Worm (Caenorhabditis elegans) whole organism, late embryonic: Measurements from ENCODE around the gene dpy-17.

ENCODE experiments used
- C08G9.2 ChIP-seq: sonication (generic microtip); optimal IDR thresholded peaks from 2 replicates; lab custom pipeline; 2016; ENCODE audit warnings: mild to moderate bottlenecking, missing genetic modification characterization, moderate library complexity, missing compliant biosample characterization
- F13H6.1 ChIP-seq: sonication (generic microtip); optimal IDR thresholded peaks from 2 replicates; lab custom pipeline; 2016; ENCODE audit warnings: missing genetic modification characterization, missing compliant biosample characterization
- K02D7.2 ChIP-seq: sonication (generic microtip); optimal IDR thresholded peaks from 2 replicates; lab custom pipeline; 2017; ENCODE audit warnings: mild to moderate bottlenecking, missing genetic modification characterization, missing compliant biosample characterization
- ama-1 ChIP-seq: fragments of 150-350 bp; optimal IDR thresholded peaks from 2 replicates; lab custom pipeline; 2014
- ceh-19 ChIP-seq: fragments of 200-800 bp; sonication (Bioruptor generic); optimal IDR thresholded peaks from 2 replicates; lab custom pipeline; 2018; ENCODE audit warnings: mild to moderate bottlenecking, missing genetic modification characterization, missing compliant biosample characterization
- ceh-2 ChIP-seq: sonication (generic microtip); optimal IDR thresholded peaks from 2 replicates; lab custom pipeline; 2016; ENCODE audit warnings: missing genotype, missing genetic modification characterization, missing compliant biosample characterization
- ceh-31 ChIP-seq: sonication (generic microtip); optimal IDR thresholded peaks from 2 replicates; lab custom pipeline; 2016; ENCODE audit warnings: missing genetic modification characterization, missing compliant biosample characterization
- ceh-34 ChIP-seq: sonication (generic microtip); optimal IDR thresholded peaks from 2 replicates; lab custom pipeline; 2016; ENCODE audit warnings: mild to moderate bottlenecking, missing genetic modification characterization, missing compliant biosample characterization
- ceh-45 ChIP-seq: fragments of 200-800 bp; sonication (Bioruptor generic); IDR thresholded peaks from 2 replicates; pipeline ENCODE4 v1.3.6; 2022; ENCODE audit warnings: missing genetic modification reagents, missing genetic modification characterization, missing compliant biosample characterization
- ceh-48 ChIP-seq: sonication (generic microtip); optimal IDR thresholded peaks from 2 replicates; lab custom pipeline; 2016; ENCODE audit warnings: missing genetic modification characterization, inconsistent platforms, missing compliant biosample characterization
- ceh-6 ChIP-seq: fragments of 200-800 bp; sonication (Bioruptor generic); optimal IDR thresholded peaks from 2 replicates; lab custom pipeline; 2018; ENCODE audit warnings: mild to moderate bottlenecking, missing genetic modification characterization, missing compliant biosample characterization
- ceh-9 ChIP-seq: sonication (generic microtip); optimal IDR thresholded peaks from 2 replicates; lab custom pipeline; 2016; ENCODE audit warnings: mild to moderate bottlenecking, missing genetic modification characterization, inconsistent platforms, missing compliant biosample characterization
- che-1 ChIP-seq: sonication (generic microtip); optimal IDR thresholded peaks from 2 replicates; lab custom pipeline; 2016; ENCODE audit warnings: mild to moderate bottlenecking, missing genetic modification characterization, missing compliant biosample characterization
- elt-2 ChIP-seq: sonication (generic microtip); optimal IDR thresholded peaks from 2 replicates; lab custom pipeline; 2016; ENCODE audit warnings: missing genetic modification reagents, missing genetic modification characterization, missing compliant biosample characterization
- ets-4 ChIP-seq: sonication (generic microtip); optimal IDR thresholded peaks from 2 replicates; lab custom pipeline; 2016; ENCODE audit warnings: missing genetic modification characterization, missing compliant biosample characterization
- fax-1 ChIP-seq: sonication (generic microtip); optimal IDR thresholded peaks from 2 replicates; lab custom pipeline; 2016; ENCODE audit warnings: missing genotype, missing genetic modification characterization, missing compliant biosample characterization
- gmeb-2 ChIP-seq: sonication (generic microtip); optimal IDR thresholded peaks from 2 replicates; lab custom pipeline; 2016; ENCODE audit warnings: missing genetic modification characterization, inconsistent platforms, missing compliant biosample characterization
- hlh-13 ChIP-seq: fragments of 200-800 bp; sonication (Bioruptor generic); optimal IDR thresholded peaks from 2 replicates; lab custom pipeline; 2018; ENCODE audit warnings: mild to moderate bottlenecking, missing genetic modification characterization, missing compliant biosample characterization
- hlh-30 ChIP-seq: sonication (generic microtip); optimal IDR thresholded peaks from 2 replicates; lab custom pipeline; 2017; ENCODE audit warnings: antibody characterized with exemption, missing genetic modification characterization, missing compliant biosample characterization; ENCODE audit not compliant: insufficient read depth
- lin-11 ChIP-seq: fragments of 200-800 bp; sonication (Bioruptor generic); optimal IDR thresholded peaks from 2 replicates; lab custom pipeline; 2018; ENCODE audit warnings: mild to moderate bottlenecking, missing genetic modification characterization, missing compliant biosample characterization
- madf-2 ChIP-seq: sonication (generic microtip); optimal IDR thresholded peaks from 2 replicates; lab custom pipeline; 2017; ENCODE audit warnings: missing genetic modification characterization, missing compliant biosample characterization
- mec-3 ChIP-seq: sonication (generic microtip); optimal IDR thresholded peaks from 2 replicates; lab custom pipeline; 2016; ENCODE audit warnings: borderline replicate concordance, missing genetic modification characterization, missing compliant biosample characterization
- nhr-11 ChIP-seq: fragments of 150-350 bp; optimal IDR thresholded peaks from 2 replicates; lab custom pipeline; 2014; ENCODE audit warnings: missing biosample characterization, missing genetic modification characterization
- odd-2 ChIP-seq: sonication (generic microtip); optimal IDR thresholded peaks from 2 replicates; lab custom pipeline; 2017; ENCODE audit warnings: antibody characterized with exemption, mild to moderate bottlenecking, missing genetic modification characterization, missing compliant biosample characterization
- pax-1 ChIP-seq: fragments of 150-350 bp; optimal IDR thresholded peaks from 2 replicates; lab custom pipeline; 2014; ENCODE audit warnings: missing biosample characterization, missing genetic modification characterization
- pha-2 ChIP-seq: sonication (generic microtip); optimal IDR thresholded peaks from 2 replicates; lab custom pipeline; 2017; ENCODE audit warnings: mild to moderate bottlenecking, missing genetic modification characterization, missing compliant biosample characterization
- pqm-1 ChIP-seq: sonication (generic microtip); optimal IDR thresholded peaks from 2 replicates; lab custom pipeline; 2016; ENCODE audit warnings: missing genetic modification characterization, missing compliant biosample characterization
- pros-1 ChIP-seq: fragments of 150-350 bp; optimal IDR thresholded peaks from 2 replicates; lab custom pipeline; 2014; ENCODE audit warnings: missing biosample characterization, missing genetic modification reagents, missing genetic modification characterization
- ref-2 ChIP-seq: sonication (generic microtip); optimal IDR thresholded peaks from 2 replicates; lab custom pipeline; 2016; ENCODE audit warnings: missing genetic modification characterization, missing compliant biosample characterization
- syd-9 ChIP-seq: sonication (generic microtip); optimal IDR thresholded peaks from 2 replicates; lab custom pipeline; 2016; ENCODE audit warnings: mild to moderate bottlenecking, missing genetic modification characterization, moderate library complexity, missing compliant biosample characterization
- tbx-2 ChIP-seq: sonication (generic microtip); optimal IDR thresholded peaks from 2 replicates; lab custom pipeline; 2016; ENCODE audit warnings: missing genetic modification characterization, missing compliant biosample characterization
- tbx-7 ChIP-seq: sonication (generic microtip); optimal IDR thresholded peaks from 2 replicates; lab custom pipeline; 2016; ENCODE audit warnings: missing genotype, missing genetic modification characterization, missing compliant biosample characterization
- ttx-3 ChIP-seq: sonication (generic microtip); optimal IDR thresholded peaks from 2 replicates; lab custom pipeline; 2016; ENCODE audit warnings: missing genetic modification reagents, missing genetic modification characterization, missing compliant biosample characterization
- unc-42 ChIP-seq: sonication (generic microtip); optimal IDR thresholded peaks from 2 replicates; lab custom pipeline; 2016; ENCODE audit warnings: missing genotype, missing genetic modification characterization, missing compliant biosample characterization
- unc-55 ChIP-seq: sonication (generic microtip); optimal IDR thresholded peaks from 2 replicates; lab custom pipeline; 2017; ENCODE audit warnings: missing biosample characterization, missing genetic modification reagents, missing genetic modification characterization
- unc-86 ChIP-seq: sonication (generic microtip); optimal IDR thresholded peaks from 2 replicates; lab custom pipeline; 2016; ENCODE audit warnings: missing genetic modification characterization, missing compliant biosample characterization
- zip-5 ChIP-seq: sonication (generic microtip); optimal IDR thresholded peaks from 2 replicates; lab custom pipeline; 2016; ENCODE audit warnings: missing genetic modification characterization, missing compliant biosample characterization

Gene dpy-17

DNA sequence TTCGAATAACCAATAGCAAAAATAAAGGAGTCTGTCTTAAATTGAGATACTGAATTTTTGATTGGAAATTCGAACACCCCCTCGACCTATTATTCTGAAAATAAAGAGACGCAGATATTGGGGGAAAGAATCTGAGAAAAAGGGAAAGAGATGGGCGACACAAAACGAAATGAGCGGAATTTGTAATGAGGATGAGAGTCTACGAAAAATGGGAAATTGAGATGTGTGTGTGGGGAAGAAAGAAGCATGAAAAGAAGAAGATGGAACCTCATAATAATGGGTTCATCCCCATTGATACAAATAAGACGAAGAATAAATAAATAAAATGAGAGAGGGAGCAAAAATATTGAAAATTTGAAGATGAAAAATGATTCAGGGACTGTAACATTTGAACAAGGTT, 21.6 kb upstream of the dpy-17 start, which contains the start of gene cah-1:
TSS of gene cah-1 (minus strand) at position 101 of the 400 bp plus-strand sequence.
- TF ChIP-seq ceh-19 (GFP tag; lab: Kevin White, UChicago) (no peak), K02D7.2 (no peak), pha-2 (no peak), ceh-31 (tag; lab: Kevin White, UChicago) (no peak), hlh-30 (tag; lab: Kevin White, UChicago) (no peak)
- TF ChIP-seq, all 69 proteins: peak for 0

DNA sequence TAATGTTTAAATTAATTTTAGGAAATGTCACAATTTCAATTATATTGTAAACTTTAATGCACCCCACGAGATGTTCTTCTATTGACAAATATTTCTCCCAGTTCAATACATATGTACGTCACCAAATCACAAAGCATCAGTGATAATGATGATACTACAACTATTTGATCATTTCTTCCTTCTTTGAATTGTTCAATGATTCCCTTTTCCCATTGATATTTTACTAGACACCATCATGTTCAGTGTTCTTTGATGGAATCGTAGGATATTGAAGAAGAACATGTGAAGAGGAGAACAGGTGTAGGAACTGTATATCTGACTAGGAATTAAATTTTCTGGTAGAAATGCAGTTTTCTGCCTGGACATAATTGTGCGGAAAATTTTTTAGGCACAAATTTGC, 17.6 kb upstream of the dpy-17 start:
- TF ChIP-seq lin-11 (tag; lab: Kevin White, UChicago) (no peak), zip-5 (tag; lab: Kevin White, UChicago) (no peak), pqm-1 (tag; lab: Kevin White, UChicago) (no peak), unc-86 (tag; lab: Kevin White, UChicago) (no peak), ref-2 (tag; lab: Kevin White, UChicago) (no peak), madf-2 (tag; lab: Kevin White, UChicago) (no peak), che-1 (no peak), hlh-30 (tag; lab: Kevin White, UChicago) (no peak), F13H6.1 (tag; lab: Kevin White, UChicago) (no peak), ceh-2 (no peak), nhr-11 (no peak), hlh-13 (GFP tag; lab: Kevin White, UChicago) (no peak), tbx-7 (tag; lab: Kevin White, UChicago) (no peak), syd-9 (tag; lab: Kevin White, UChicago) (no peak), ceh-6 (GFP tag; lab: Kevin White, UChicago) (no peak), odd-2 (no peak), ceh-45 (GFP tag; lab: Robert Waterston, UW) (no peak), ttx-3 (no peak), fax-1 (tag; lab: Kevin White, UChicago) (no peak)

DNA sequence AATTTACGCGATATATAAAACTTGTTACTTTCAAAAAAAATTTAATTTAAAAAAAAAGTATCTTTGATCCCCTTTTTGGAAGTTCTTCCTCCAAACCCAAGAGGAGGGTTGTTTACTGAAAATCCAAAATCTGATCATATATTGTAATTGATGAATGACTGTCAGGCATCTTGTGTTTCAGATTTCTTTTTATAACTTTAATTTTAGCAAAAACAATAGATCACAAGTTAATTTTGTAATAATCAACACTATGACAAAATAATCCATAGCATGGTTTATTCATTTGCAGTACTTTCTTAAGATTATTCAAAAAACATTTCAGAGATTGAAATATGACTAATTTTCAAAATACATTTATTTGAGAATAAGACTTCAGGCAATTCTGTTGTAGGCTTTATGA, 14.8 kb upstream of the dpy-17 start:
- no peak for TF ChIP-seq ama-1
- TF ChIP-seq pax-1 = no peak
- TF ChIP-seq odd-2 = no peak
- TF ChIP-seq elt-2 (tag; lab: Kevin White, UChicago) = no peak
- TF ChIP-seq mec-3 (tag; lab: Kevin White, UChicago) = no peak
- no peak for TF ChIP-seq ets-4 (tag; lab: Kevin White, UChicago)
- no peak for TF ChIP-seq C08G9.2
- TF ChIP-seq ceh-34 (tag; lab: Kevin White, UChicago) = no peak
- no peak for TF ChIP-seq hlh-13 (GFP tag; lab: Kevin White, UChicago)
- TF ChIP-seq ceh-45 (GFP tag; lab: Robert Waterston, UW) = no peak
- TF ChIP-seq tbx-2 (tag; lab: Kevin White, UChicago) = no peak
- no peak for TF ChIP-seq unc-55 (GFP tag; lab: Kevin White, UChicago)
- TF ChIP-seq tbx-7 (tag; lab: Kevin White, UChicago) = no peak
- TF ChIP-seq gmeb-2 (tag; lab: Kevin White, UChicago) = no peak
- no peak for TF ChIP-seq che-1
- no peak for TF ChIP-seq lin-11 (tag; lab: Kevin White, UChicago)
- TF ChIP-seq ceh-19 (GFP tag; lab: Kevin White, UChicago) = no peak
- no peak for TF ChIP-seq unc-42 (tag; lab: Kevin White, UChicago)
- no peak for TF ChIP-seq ceh-48 (tag; lab: Kevin White, UChicago)
- TF ChIP-seq pros-1 (tag; lab: Kevin White, UChicago) = no peak
- TF ChIP-seq, all 69 proteins: peak for 0

DNA sequence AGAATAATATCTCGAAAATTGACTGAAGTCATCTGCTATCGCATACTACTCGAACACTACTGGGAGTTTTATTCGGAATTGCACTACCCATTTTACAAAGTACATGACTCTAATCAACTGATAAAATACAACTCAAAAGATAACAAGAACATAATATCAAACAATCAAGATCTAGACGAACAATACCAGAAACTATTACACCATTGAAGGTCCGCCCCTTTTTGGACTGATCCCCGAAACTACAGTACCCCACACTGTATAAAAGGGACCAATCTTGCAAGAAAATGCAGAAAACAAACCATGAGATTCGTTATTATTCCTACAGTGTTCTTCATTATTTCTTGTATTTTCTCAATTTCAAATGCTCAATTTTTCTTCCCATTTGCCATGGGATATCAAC, 12.6 kb upstream of the dpy-17 start, which contains the start of gene F54D8.10:
TSS of gene F54D8.10 (plus strand) at position 301 of the 400 bp plus-strand sequence.
- no peak for TF ChIP-seq ceh-9 (tag; lab: Kevin White, UChicago)
- no peak for TF ChIP-seq zip-5 (tag; lab: Kevin White, UChicago)
- TF ChIP-seq tbx-2 (tag; lab: Kevin White, UChicago) = no peak
- TF ChIP-seq ceh-19 (GFP tag; lab: Kevin White, UChicago) = no peak
